Worm (Caenorhabditis elegans) whole organism, L2 larva: ENCODE results near the gene skr-9.

ENCODE experiments used
- lin-13 ChIP-seq: fragments of 150-350 bp; optimal IDR thresholded peaks from 2 replicates; lab custom pipeline; 2014; ENCODE audit warnings: missing biosample characterization, missing genetic modification reagents, missing genetic modification characterization
- lsy-2 ChIP-seq, 2 experiments: fragments of 150-350 bp in 1 of 2; sonication (generic microtip) in 1 of 2; optimal IDR thresholded peaks; 2 replicates each; lab custom pipeline; 2014 to 2017; ENCODE audit warnings: missing biosample characterization in 2 of 2, missing genetic modification characterization in 2 of 2
- nhr-237 ChIP-seq: fragments of 150-350 bp; optimal IDR thresholded peaks from 2 replicates; lab custom pipeline; 2014; ENCODE audit warnings: missing biosample characterization, missing genetic modification characterization
- sma-3 ChIP-seq: sonication (generic microtip); optimal IDR thresholded peaks from 2 replicates; lab custom pipeline; 2016; ENCODE audit warnings: missing genetic modification reagents, missing genetic modification characterization, missing compliant biosample characterization
- zag-1 ChIP-seq: fragments of 150-350 bp; optimal IDR thresholded peaks from 2 replicates; lab custom pipeline; 2014; ENCODE audit warnings: missing biosample characterization, missing genetic modification characterization
- ztf-11 ChIP-seq: sonication (generic microtip); optimal IDR thresholded peaks from 2 replicates; lab custom pipeline; 2017; ENCODE audit warnings: missing biosample characterization, missing genetic modification characterization

DNA sequence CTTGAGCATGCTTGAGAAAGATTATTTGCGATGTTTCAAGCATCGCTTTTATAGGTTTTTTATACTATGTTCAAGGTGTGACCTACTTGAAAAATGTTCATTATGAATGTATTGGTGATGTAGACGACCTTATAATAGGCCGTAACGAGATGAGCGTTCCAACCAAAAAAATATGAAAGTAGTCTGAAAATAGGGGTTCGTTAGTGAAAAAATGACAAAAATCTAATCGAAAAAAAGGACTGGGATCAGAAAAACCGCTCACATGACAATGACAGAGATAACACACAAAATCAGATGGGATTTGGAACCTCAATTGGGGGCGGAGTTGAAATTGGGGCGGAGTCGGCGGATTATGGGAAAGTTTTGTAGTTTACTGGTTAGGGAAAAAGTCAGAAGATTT lies 12.5 kb upstream of the skr-9 start, which contains the start of gene Y116A8C.40:
- TF ChIP-seq lin-13 (GFP tag; lab: Kevin White, UChicago), result no peak
- TF ChIP-seq nhr-237, result no peak
- no peak for TF ChIP-seq zag-1 (tag; lab: Kevin White, UChicago)
- TF ChIP-seq ztf-11 (tag; lab: Kevin White, UChicago), result no peak
- no peak for TF ChIP-seq lsy-2 (tag; optimal IDR thresholded peaks at IDR 0.05; lab: Kevin White, UChicago)
- TF ChIP-seq sma-3, result no peak
